Worm (Caenorhabditis elegans) whole organism, dauer: ENCODE results near the gene F28B4.1.

Source experiments
- unc-62 ChIP-seq: sonication (generic microtip); optimal IDR thresholded peaks from 2 replicates; lab custom pipeline; 2017; ENCODE audit warnings: missing biosample characterization, missing genetic modification reagents, missing genetic modification characterization

The F28B4.1 gene

ce11 chrX:3204778-3205177 lies at the start of gene F28B4.1:
Gene F28B4.1 (plus strand): TSS chrX:3205078.
- no peak for TF ChIP-seq unc-62 (GFP tag; lab: Kevin White, UChicago)

- no peak for TF ChIP-seq unc-62 (GFP tag; lab: Kevin White, UChicago)
Measured at ce11 chrX:3155111-3155843, 49.6 kb upstream of the F28B4.1 start.

- TF ChIP-seq unc-62 (GFP tag; lab: Kevin White, UChicago) = no peak
Measured at ce11 chrX:3156062-3156791, 48.7 kb upstream of the F28B4.1 start.

ce11 chrX:3159542-3159941 lies 45.3 kb upstream of the F28B4.1 start, which contains the start of gene gcc-1:
Gene gcc-1 (plus strand): TSS chrX:3159940.
- TF ChIP-seq unc-62 (GFP tag; lab: Kevin White, UChicago) = no peak

ce11 chrX:3163972-3164575 lies 40.8 kb upstream of the F28B4.1 start, which contains the start of gene syx-6:
Gene syx-6 (plus strand): TSS chrX:3164525.
- no peak for TF ChIP-seq unc-62 (GFP tag; lab: Kevin White, UChicago)

ce11 chrX:3165569-3165968 lies 39.3 kb upstream of the F28B4.1 start, which contains the start of gene pfut-1:
Gene pfut-1 (plus strand): TSS chrX:3165826.
- TF ChIP-seq unc-62 (GFP tag; lab: Kevin White, UChicago) = no peak

ce11 chrX:3170456-3170855 lies 34.4 kb upstream of the F28B4.1 start, which contains the start of gene C15C7.6:
Gene C15C7.6 (minus strand): TSS chrX:3170556.
- TF ChIP-seq unc-62 (GFP tag; lab: Kevin White, UChicago) = no peak

- TF ChIP-seq unc-62 (GFP tag; lab: Kevin White, UChicago) = no peak
Measured at ce11 chrX:3176728-3177127, 28.1 kb upstream of the F28B4.1 start.

- no peak for TF ChIP-seq unc-62 (GFP tag; lab: Kevin White, UChicago)
Measured at ce11 chrX:3178501-3178900, 26.4 kb upstream of the F28B4.1 start, which contains the start of gene klp-4. Gene klp-4 (minus strand): TSS chrX:3178701.

- TF ChIP-seq unc-62 (GFP tag; lab: Kevin White, UChicago) = no peak
Measured at ce11 chrX:3181376-3181775, 23.5 kb upstream of the F28B4.1 start.

ce11 chrX:3181870-3182269 lies 23.0 kb upstream of the F28B4.1 start:
- no peak for TF ChIP-seq unc-62 (GFP tag; lab: Kevin White, UChicago)

- TF ChIP-seq unc-62 (GFP tag; lab: Kevin White, UChicago) = no peak
Measured at ce11 chrX:3184649-3185048, 20.2 kb upstream of the F28B4.1 start.

- no peak for TF ChIP-seq unc-62 (GFP tag; lab: Kevin White, UChicago)
Measured at ce11 chrX:3190193-3190592, 14.7 kb upstream of the F28B4.1 start.

- no peak for TF ChIP-seq unc-62 (GFP tag; lab: Kevin White, UChicago)
Measured at ce11 chrX:3191353-3192065, 13.4 kb upstream of the F28B4.1 start.

ce11 chrX:3197319-3197718 lies 7.6 kb upstream of the F28B4.1 start:
- TF ChIP-seq unc-62 (GFP tag; lab: Kevin White, UChicago) = no peak
